Worm (Caenorhabditis elegans) whole organism, L4/young adult: Measurements from ENCODE around the gene C37E2.3.
A peak's percentile ranks its signal among the peaks of the same experiment; 100 is the strongest.

ENCODE experiments used
- W03F9.2 ChIP-seq: fragments of 150-350 bp; optimal IDR thresholded peaks from 2 replicates; lab custom pipeline; 2014; ENCODE audit warnings: missing biosample characterization, missing genetic modification characterization
- dao-5 ChIP-seq: sonication (generic microtip); optimal IDR thresholded peaks from 2 replicates; lab custom pipeline; 2016; ENCODE audit warnings: missing genotype, missing genetic modification characterization, moderate library complexity, missing compliant biosample characterization
- him-1 ChIP-seq: sonication (generic microtip); optimal IDR thresholded peaks from 2 replicates; lab custom pipeline; 2016; ENCODE audit warnings: missing genotype, missing genetic modification reagents, missing genetic modification characterization, missing compliant biosample characterization

Gene C37E2.3

ce11 chrX:14165156-14165555, 15.1 kb upstream of the C37E2.3 start:
- TF ChIP-seq W03F9.2 (no peak), dao-5 (no peak), him-1 (tag; lab: Kevin White, UChicago) (no peak)

- no peak for TF ChIP-seq dao-5
- TF ChIP-seq W03F9.2 = peak; percentile 84
- TF ChIP-seq him-1 (tag; lab: Kevin White, UChicago) = peak; percentile 26
These were observed 10.7 kb upstream of the C37E2.3 start, which contains the start of gene sym-4 for ce11 chrX:14169569-14170031. Gene sym-4 (minus strand): TSS chrX:14169619.

- TF ChIP-seq dao-5 (no peak), W03F9.2 (peak; percentile 46)
These were observed 6.4 kb upstream of the C37E2.3 start, which contains the start of gene idhb-1 for ce11 chrX:14173850-14174249. Gene idhb-1 (minus strand): TSS chrX:14174063.

ce11 chrX:14175740-14176139, 4.5 kb upstream of the C37E2.3 start, which contains the start of gene C37E2.2:
Gene C37E2.2 (plus strand): TSS chrX:14176040.
- no peak for TF ChIP-seq him-1 (tag; lab: Kevin White, UChicago)
- no peak for TF ChIP-seq dao-5
- TF ChIP-seq W03F9.2 = no peak

ce11 chrX:14178688-14179087, 1.6 kb upstream of the C37E2.3 start, which contains the start of gene C37E2.10:
Gene C37E2.10 (plus strand): TSS chrX:14178988.
- TF ChIP-seq W03F9.2 = no peak
- no peak for TF ChIP-seq him-1 (tag; lab: Kevin White, UChicago)
- no peak for TF ChIP-seq dao-5

- TF ChIP-seq him-1 (tag; lab: Kevin White, UChicago) (no peak), dao-5 (no peak)
These were observed 763 bp upstream of the C37E2.3 start for ce11 chrX:14179488-14179887.

- TF ChIP-seq him-1 (tag; lab: Kevin White, UChicago) = no peak
- no peak for TF ChIP-seq W03F9.2
- TF ChIP-seq dao-5 = no peak
These were observed 2.3 kb downstream of the C37E2.3 start for ce11 chrX:14182514-14182913.

ce11 chrX:14185631-14186030, 5.4 kb downstream of the C37E2.3 start:
- TF ChIP-seq W03F9.2 = no peak
- no peak for TF ChIP-seq him-1 (tag; lab: Kevin White, UChicago)
- TF ChIP-seq dao-5 = no peak

ce11 chrX:14186466-14186865, 6.2 kb downstream of the C37E2.3 start, which contains the start of gene ceh-36:
Gene ceh-36 (minus strand): TSS chrX:14186566.
- TF ChIP-seq dao-5 (no peak), him-1 (tag; lab: Kevin White, UChicago) (no peak), W03F9.2 (no peak)

ce11 chrX:14194251-14194650, 14.0 kb downstream of the C37E2.3 start:
- no peak for TF ChIP-seq dao-5
- no peak for TF ChIP-seq W03F9.2
- no peak for TF ChIP-seq him-1 (tag; lab: Kevin White, UChicago)

- no peak for TF ChIP-seq dao-5
- TF ChIP-seq him-1 (tag; lab: Kevin White, UChicago) = no peak
- TF ChIP-seq W03F9.2 = no peak
These were observed 26.1 kb downstream of the C37E2.3 start for ce11 chrX:14206321-14206720.

ce11 chrX:14207942-14208341, 27.7 kb downstream of the C37E2.3 start, which contains the start of gene ceh-37:
Gene ceh-37 (minus strand): TSS chrX:14208000.
- TF ChIP-seq W03F9.2 (no peak), him-1 (tag; lab: Kevin White, UChicago) (no peak), dao-5 (no peak)

- no peak for TF ChIP-seq him-1 (tag; lab: Kevin White, UChicago)
These were observed 33.1 kb downstream of the C37E2.3 start for ce11 chrX:14213314-14213713.

ce11 chrX:14214520-14215023, 34.3 kb downstream of the C37E2.3 start, which contains the start of gene K06G5.1:
Gene K06G5.1 (plus strand): TSS chrX:14214973.
- TF ChIP-seq W03F9.2 = no peak
- no peak for TF ChIP-seq dao-5
- no peak for TF ChIP-seq him-1 (tag; lab: Kevin White, UChicago)

- TF ChIP-seq him-1 (tag; lab: Kevin White, UChicago) (no peak), W03F9.2 (no peak), dao-5 (no peak)
These were observed 42.9 kb downstream of the C37E2.3 start, which contains the start of gene K06G5.3 for ce11 chrX:14223156-14223555. Gene K06G5.3 (minus strand): TSS chrX:14223256.

- TF ChIP-seq him-1 (tag; lab: Kevin White, UChicago) (no peak), W03F9.2 (no peak), dao-5 (no peak)
These were observed 45.0 kb downstream of the C37E2.3 start, which contains the start of gene cyp-13B2 for ce11 chrX:14225273-14225672. Gene cyp-13B2 (plus strand): TSS chrX:14225573.
